Fruit fly (Drosophila melanogaster) whole organism, embryonic: ENCODE results near the gene dsx.

Experiments
- ATbp ChIP-seq: fragments of 200-800 bp; sonication (Bioruptor generic); optimal IDR thresholded peaks from 2 replicates; lab custom pipeline; 2017; ENCODE audit warnings: missing biosample characterization, mild to moderate bottlenecking, missing genetic modification characterization, missing genetic modification reagents
- CG10209 ChIP-seq: fragments of 200-800 bp; sonication (Bioruptor generic); optimal IDR thresholded peaks from 3 replicates; lab custom pipeline; 2017; ENCODE audit warnings: missing biosample characterization, mild to moderate bottlenecking, missing genetic modification characterization, missing genetic modification reagents
- CG11456 ChIP-seq: fragments of 200-800 bp; sonication (Bioruptor generic); IDR thresholded peaks from 3 replicates; pipeline ENCODE4 v1.3.6; 2022; ENCODE audit warnings: missing biosample characterization, missing genetic modification characterization
- CG11695 ChIP-seq: fragments of 200-800 bp; sonication (Bioruptor generic); IDR thresholded peaks from 3 replicates; pipeline ENCODE4 v1.3.6; 2022; ENCODE audit warnings: missing biosample characterization, missing genetic modification characterization
- CG12104 ChIP-seq: fragments of 200-800 bp; sonication (Bioruptor generic); optimal IDR thresholded peaks from 3 replicates; lab custom pipeline; 2016; ENCODE audit warnings: missing biosample characterization, missing genetic modification characterization
- CG13894 ChIP-seq: fragments of 200-800 bp; sonication (Bioruptor generic); optimal IDR thresholded peaks from 3 replicates; lab custom pipeline; 2018; ENCODE audit warnings: missing biosample characterization, mild to moderate bottlenecking, missing genetic modification characterization, moderate library complexity
- CG17829 ChIP-seq: fragments of 200-800 bp; optimal IDR thresholded peaks from 2 replicates; lab custom pipeline; 2019; ENCODE audit warnings: missing biosample characterization, mild to moderate bottlenecking, missing genetic modification characterization, moderate library complexity
- CG18476 ChIP-seq: fragments of 200-800 bp; sonication (Bioruptor generic); optimal IDR thresholded peaks from 2 replicates; lab custom pipeline; 2016; ENCODE audit warnings: missing biosample characterization, mild to moderate bottlenecking, missing genetic modification characterization
- CG18764 ChIP-seq: fragments of 200-800 bp; sonication (Bioruptor generic); optimal IDR thresholded peaks from 3 replicates; lab custom pipeline; 2016; ENCODE audit warnings: missing biosample characterization, missing genetic modification characterization
- CG3838 ChIP-seq: fragments of 200-800 bp; sonication (Bioruptor generic); optimal IDR thresholded peaks from 3 replicates; lab custom pipeline; 2016; ENCODE audit warnings: missing biosample characterization, missing genetic modification characterization
- CG3995 ChIP-seq: fragments of 200-800 bp; sonication (Bioruptor generic); optimal IDR thresholded peaks from 3 replicates; lab custom pipeline; 2016; ENCODE audit warnings: missing biosample characterization, missing genetic modification characterization
- CG43689 ChIP-seq: fragments of 200-800 bp; sonication (Bioruptor generic); IDR thresholded peaks from 2 replicates; pipeline ENCODE4 v1.3.6; 2022; ENCODE audit warnings: missing biosample characterization, missing genetic modification characterization
- CG4404 ChIP-seq: fragments of 200-800 bp; sonication (Bioruptor generic); IDR thresholded peaks from 2 replicates; pipeline ENCODE4 v1.3.6; 2022; ENCODE audit warnings: missing biosample characterization, missing genetic modification characterization
- CG4424 ChIP-seq: fragments of 200-800 bp; sonication (Bioruptor generic); optimal IDR thresholded peaks from 3 replicates; lab custom pipeline; 2016; ENCODE audit warnings: missing biosample characterization, missing genetic modification characterization
- CG4707 ChIP-seq: fragments of 200-800 bp; sonication (Bioruptor generic); optimal IDR thresholded peaks from 2 replicates; lab custom pipeline; 2018; ENCODE audit warnings: missing biosample characterization, mild to moderate bottlenecking, missing genetic modification characterization, moderate library complexity
- CG6254 ChIP-seq: fragments of 200-800 bp; sonication (Bioruptor generic); optimal IDR thresholded peaks from 3 replicates; lab custom pipeline; 2017; ENCODE audit warnings: mild to moderate bottlenecking, missing biosample characterization, missing genetic modification reagents, missing genetic modification characterization
- CG6272 ChIP-seq: fragments of 200-800 bp; sonication (Bioruptor generic); IDR thresholded peaks from 2 replicates; pipeline ENCODE4 v1.3.6; 2022; ENCODE audit warnings: missing biosample characterization, missing genetic modification characterization
- CG6654 ChIP-seq: fragments of 200-800 bp; sonication (Bioruptor generic); optimal IDR thresholded peaks from 2 replicates; lab custom pipeline; 2017; ENCODE audit warnings: missing biosample characterization, mild to moderate bottlenecking, missing genetic modification characterization
- CG9437 ChIP-seq: fragments of 200-800 bp; sonication (Bioruptor generic); optimal IDR thresholded peaks from 2 replicates; lab custom pipeline; 2018; ENCODE audit warnings: missing biosample characterization, mild to moderate bottlenecking, missing genetic modification characterization
- CG9876 ChIP-seq: fragments of 200-800 bp; sonication (Bioruptor generic); optimal IDR thresholded peaks from 2 replicates; lab custom pipeline; 2016; ENCODE audit warnings: missing biosample characterization, missing genetic modification characterization
- CoRest ChIP-seq: fragments of 200-800 bp; sonication (Bioruptor generic); optimal IDR thresholded peaks from 3 replicates; lab custom pipeline; 2018; ENCODE audit warnings: missing biosample characterization, mild to moderate bottlenecking, missing genetic modification characterization, moderate library complexity
- Eip74EF ChIP-seq, 2 experiments: fragments of 200-800 bp in 1 of 2; fragments of >200 bp in 1 of 2; sonication (Bioruptor generic) in 1 of 2; optimal IDR thresholded peaks; 2 replicates each; lab custom pipeline; 2017 to 2019; ENCODE audit warnings: missing biosample characterization in 2 of 2, missing genetic modification characterization in 2 of 2, mild to moderate bottlenecking in 1 of 2, moderate library complexity in 1 of 2
- GATAe ChIP-seq: fragments of 200-800 bp; sonication (Bioruptor generic); conservative IDR thresholded peaks from 2 replicates; pipeline ENCODE4 v1.3.6; 2022; ENCODE audit warnings: missing biosample characterization, missing genetic modification characterization
- Med ChIP-seq: fragments of 200-800 bp; sonication (Bioruptor generic); peaks from one replicate; lab custom pipeline; 2016; ENCODE audit warnings: missing biosample characterization, missing genetic modification characterization, mild to moderate bottlenecking, inconsistent platforms, moderate library complexity
- Oaz ChIP-seq: fragments of 200-800 bp; sonication (Bioruptor generic); IDR thresholded peaks from 2 replicates; pipeline ENCODE4 v1.3.6; 2022; ENCODE audit warnings: missing biosample characterization, missing genetic modification characterization
- PHDP ChIP-seq: fragments of 200-800 bp; sonication (Bioruptor generic); optimal IDR thresholded peaks from 3 replicates; lab custom pipeline; 2018; ENCODE audit warnings: missing biosample characterization, mild to moderate bottlenecking, missing genetic modification characterization, moderate library complexity
- Rx ChIP-seq: fragments of 200-800 bp; sonication (Bioruptor generic); IDR thresholded peaks from 2 replicates; pipeline ENCODE4 v1.3.6; 2022; ENCODE audit warnings: missing biosample characterization, missing genetic modification characterization
- Scr ChIP-seq: fragments of 200-800 bp; sonication (Bioruptor generic); IDR thresholded peaks from 2 replicates; pipeline ENCODE4 v1.3.6; 2022; ENCODE audit warnings: missing biosample characterization, missing genetic modification characterization; ENCODE audit not compliant: partially characterized antibody
- amos ChIP-seq: fragments of 200-800 bp; sonication (Bioruptor generic); IDR thresholded peaks from 2 replicates; pipeline ENCODE4 v1.3.6; 2022; ENCODE audit warnings: missing biosample characterization, missing genetic modification characterization; ENCODE audit not compliant: partially characterized antibody
- cad ChIP-seq: fragments of >200 bp; optimal IDR thresholded peaks from 2 replicates; lab custom pipeline; 2017; ENCODE audit warnings: missing biosample characterization, missing genetic modification characterization
- cas ChIP-seq: fragments of 200-800 bp; sonication (Bioruptor generic); IDR thresholded peaks from 2 replicates; pipeline ENCODE4 v1.3.6; 2022; ENCODE audit warnings: missing biosample characterization, missing genetic modification characterization
- cg ChIP-seq: fragments of 200-800 bp; sonication (Bioruptor generic); optimal IDR thresholded peaks from 3 replicates; lab custom pipeline; 2019; ENCODE audit warnings: missing biosample characterization, mild to moderate bottlenecking, missing genetic modification characterization, moderate library complexity
- da ChIP-seq: fragments of 200-800 bp; sonication (Bioruptor generic); optimal IDR thresholded peaks from 2 replicates; lab custom pipeline; 2016; ENCODE audit warnings: missing biosample characterization, missing genetic modification characterization
- dimm ChIP-seq: fragments of 200-800 bp; sonication (Bioruptor generic); IDR thresholded peaks from 2 replicates; pipeline ENCODE4 v1.3.6; 2022; ENCODE audit warnings: missing biosample characterization, missing genetic modification characterization
- gfzf ChIP-seq: fragments of 200-800 bp; sonication (Bioruptor generic); optimal IDR thresholded peaks from 2 replicates; lab custom pipeline; 2016; ENCODE audit warnings: missing biosample characterization, mild to moderate bottlenecking, missing genetic modification characterization, moderate library complexity
- ham ChIP-seq: fragments of 200-800 bp; sonication (Bioruptor generic); IDR thresholded peaks from 2 replicates; pipeline ENCODE4 v1.3.6; 2022; ENCODE audit warnings: missing biosample characterization, missing genetic modification characterization
- hbn ChIP-seq: fragments of 200-800 bp; sonication (Bioruptor generic); IDR thresholded peaks from 2 replicates; pipeline ENCODE4 v1.3.6; 2022; ENCODE audit warnings: missing biosample characterization, missing genetic modification characterization; ENCODE audit not compliant: partially characterized antibody
- lmd ChIP-seq: fragments of 200-800 bp; sonication (Bioruptor generic); IDR thresholded peaks from 2 replicates; pipeline ENCODE4 v1.3.6; 2022; ENCODE audit warnings: missing biosample characterization, missing genetic modification characterization
- lov ChIP-seq, 2 experiments: fragments of 200-800 bp in 1 of 2; fragments of >200 bp in 1 of 2; sonication (Bioruptor generic) in 1 of 2; IDR thresholded peaks in 1 of 2; optimal IDR thresholded peaks in 1 of 2; 2 replicates in 1 of 2; 3 replicates in 1 of 2; pipeline versions ENCODE4 v1.3.6 to Lab custom; 2017 to 2022; ENCODE audit warnings: missing biosample characterization in 1 of 2, missing genetic modification characterization in 1 of 2
- nerfin-1 ChIP-seq: fragments of 200-800 bp; sonication (Bioruptor generic); optimal IDR thresholded peaks from 3 replicates; lab custom pipeline; 2019; ENCODE audit warnings: missing biosample characterization, mild to moderate bottlenecking, missing genetic modification characterization, moderate library complexity
- nom ChIP-seq: fragments of 200-800 bp; sonication (Bioruptor generic); optimal IDR thresholded peaks from 2 replicates; lab custom pipeline; 2017; ENCODE audit warnings: missing biosample characterization, missing genetic modification characterization, mild to moderate bottlenecking, moderate library complexity, missing genetic modification reagents
- org-1 ChIP-seq: fragments of 200-800 bp; sonication (Bioruptor generic); optimal IDR thresholded peaks from 2 replicates; lab custom pipeline; 2017; ENCODE audit warnings: missing biosample characterization, missing genetic modification characterization
- pho ChIP-seq: fragments of 200-800 bp; sonication (Bioruptor generic); optimal IDR thresholded peaks from 2 replicates; lab custom pipeline; 2016; ENCODE audit warnings: missing biosample characterization, missing genetic modification characterization
- sens ChIP-seq: fragments of 200-800 bp; sonication (Bioruptor generic); peaks from one replicate; lab custom pipeline; 2016; ENCODE audit warnings: missing biosample characterization, missing genetic modification characterization
- seq ChIP-seq: fragments of 200-800 bp; sonication (Bioruptor generic); IDR thresholded peaks from 2 replicates; pipeline ENCODE4 v1.3.6; 2022; ENCODE audit warnings: missing biosample characterization, missing genetic modification characterization
- sim ChIP-seq: fragments of 200-800 bp; sonication (Bioruptor generic); IDR thresholded peaks from 2 replicates; pipeline ENCODE4 v1.3.6; 2022; ENCODE audit warnings: missing biosample characterization, missing genetic modification characterization
- unc-4 ChIP-seq: fragments of 200-800 bp; sonication (Bioruptor generic); IDR thresholded peaks from 2 replicates; pipeline ENCODE4 v1.3.6; 2022; ENCODE audit warnings: missing biosample characterization, missing genetic modification characterization; ENCODE audit not compliant: partially characterized antibody
- vvl ChIP-seq: fragments of 200-800 bp; sonication (Bioruptor generic); IDR thresholded peaks from 2 replicates; pipeline ENCODE4 v1.3.6; 2022; ENCODE audit warnings: missing biosample characterization, missing genetic modification characterization
- zen2 ChIP-seq: fragments of 200-800 bp; sonication (Bioruptor generic); IDR thresholded peaks from 3 replicates; pipeline ENCODE4 v1.3.6; 2022; ENCODE audit warnings: missing biosample characterization, missing genetic modification characterization; ENCODE audit not compliant: partially characterized antibody

The dsx gene

DNA sequence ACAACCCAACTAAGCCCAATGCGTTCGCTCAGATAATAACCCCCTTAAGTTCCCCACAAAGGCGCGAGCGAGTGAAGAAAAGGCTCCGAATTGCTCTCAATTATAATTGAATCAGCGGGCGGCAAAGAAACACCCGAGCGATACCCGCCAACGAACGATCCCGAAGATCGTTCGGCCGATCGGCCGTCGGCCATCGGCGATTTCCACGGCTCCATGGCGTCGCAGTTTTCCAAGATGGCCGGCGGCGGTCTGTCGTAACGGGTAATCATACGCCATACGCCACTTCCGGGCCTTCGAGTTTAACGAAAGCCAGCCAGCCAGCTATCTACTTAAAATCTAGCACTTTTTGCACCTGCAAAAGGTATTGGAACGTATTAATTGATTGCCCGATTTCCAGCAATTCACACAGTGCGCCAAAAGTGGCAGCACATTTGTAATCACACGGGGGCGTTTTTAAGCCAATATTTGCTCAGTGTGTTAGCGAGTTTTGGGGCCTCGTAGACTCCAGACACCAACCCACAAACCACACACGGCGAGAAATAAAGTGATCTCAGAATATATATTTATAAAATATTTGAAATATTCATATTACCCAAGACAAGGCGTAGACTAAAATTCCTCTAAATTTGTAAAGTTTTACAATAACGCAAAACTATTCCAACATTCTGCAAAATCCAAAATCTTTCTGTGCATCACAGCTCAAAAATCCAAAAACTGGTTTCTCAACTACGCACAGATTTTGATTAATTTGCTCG is 74.8 kb downstream of the dsx start (continued):
- TF ChIP-seq zen2 (GFP tag; lab: Robert Waterston, UW), result no peak
- no peak for TF ChIP-seq Rx (GFP tag; lab: Robert Waterston, UW)
- TF ChIP-seq lov (optimal IDR thresholded peaks at IDR 0.05; lab: Kevin White, UChicago), result no peak
- TF ChIP-seq lov (GFP tag; IDR thresholded peaks at IDR 0.05; lab: Robert Waterston, UW), result 0 out of 3 replicates have a peak, but pooled peaks have one; percentile 3
- no peak for TF ChIP-seq cad (GFP tag; lab: Kevin White, UChicago)
- TF ChIP-seq da (GFP tag; lab: Kevin White, UChicago), result no peak
- no peak for TF ChIP-seq CG11695 (GFP tag; lab: Robert Waterston, UW)
- no peak for TF ChIP-seq Oaz (GFP tag; lab: Robert Waterston, UW)
- TF ChIP-seq ATbp (GFP tag; lab: Kevin White, UChicago), result no peak
- no peak for TF ChIP-seq nerfin-1 (tag; lab: Kevin White, UChicago)
- TF ChIP-seq CG4404, result no peak
- TF ChIP-seq hbn (GFP tag; lab: Robert Waterston, UW), result no peak
- peak; percentile 66 for TF ChIP-seq CG11456 (GFP tag; lab: Robert Waterston, UW)
- peak; percentile 20; the same call in 1 of the 2 replicates for TF ChIP-seq seq
- TF ChIP-seq CG13894 (tag; lab: Kevin White, UChicago), result peak; percentile 85
- TF ChIP-seq CG3838 (GFP tag; lab: Kevin White, UChicago), result no peak
- no peak for TF ChIP-seq sens (GFP tag; lab: Kevin White, UChicago)
- TF ChIP-seq Med (GFP tag; lab: Kevin White, UChicago), result peak; percentile 89
- peak in 1 of 2 experiments; percentile 53 for TF ChIP-seq Eip74EF (GFP tag; optimal IDR thresholded peaks at IDR 0.05; lab: Kevin White, UChicago)
- peak; percentile 21 for TF ChIP-seq PHDP (tag; lab: Kevin White, UChicago)
- peak; percentile 16 for TF ChIP-seq CoRest (tag; lab: Kevin White, UChicago)
- TF ChIP-seq cas (GFP tag; lab: Robert Waterston, UW), result no peak
- TF ChIP-seq sim, result no peak
- no peak for TF ChIP-seq CG6254 (GFP tag; lab: Kevin White, UChicago)
- no peak for TF ChIP-seq CG18476
- TF ChIP-seq CG9876, result no peak
- TF ChIP-seq cg, result no peak
- TF ChIP-seq CG3995 (GFP tag; lab: Kevin White, UChicago), result no peak
- no peak for TF ChIP-seq ham (GFP tag; lab: Robert Waterston, UW)
- TF ChIP-seq amos (GFP tag; lab: Robert Waterston, UW), result no peak
- TF ChIP-seq org-1 (GFP tag; lab: Kevin White, UChicago), result no peak
- peak; percentile 35; the same call in 1 of the 2 replicates for TF ChIP-seq vvl (GFP tag; lab: Robert Waterston, UW)
- TF ChIP-seq CG6272 (GFP tag; lab: Robert Waterston, UW), result no peak
- TF ChIP-seq gfzf (GFP tag; lab: Kevin White, UChicago), result no peak
- TF ChIP-seq CG6654 (GFP tag; lab: Kevin White, UChicago), result no peak
- TF ChIP-seq dimm (GFP tag; lab: Robert Waterston, UW), result no peak
- peak; percentile 5 for TF ChIP-seq CG9437 (GFP tag; lab: Kevin White, UChicago)
- TF ChIP-seq CG18764 (GFP tag; lab: Kevin White, UChicago), result no peak
- TF ChIP-seq CG4424 (GFP tag; lab: Kevin White, UChicago), result no peak
- no peak for TF ChIP-seq CG17829 (tag; lab: Kevin White, UChicago)
- no peak for TF ChIP-seq pho (GFP tag; lab: Kevin White, UChicago)
- peak; percentile 31 for TF ChIP-seq CG12104 (GFP tag; lab: Kevin White, UChicago)
- TF ChIP-seq CG43689 (GFP tag; lab: Robert Waterston, UW), result no peak
- 0 out of 2 replicates have a peak, but pooled peaks have one; percentile 28 for TF ChIP-seq GATAe (GFP tag; lab: Robert Waterston, UW)
- TF ChIP-seq CG10209, result no peak
- no peak for TF ChIP-seq CG4707 (GFP tag; lab: Kevin White, UChicago)
- TF ChIP-seq nom, result peak; percentile 76
- no peak for TF ChIP-seq unc-4 (GFP tag; lab: Robert Waterston, UW)
- TF ChIP-seq Scr (GFP tag; lab: Robert Waterston, UW), result no peak
- peak; percentile 76; the same call in 1 of the 2 replicates for TF ChIP-seq lmd (GFP tag; lab: Robert Waterston, UW)
